Fruit fly (Drosophila melanogaster) whole organism, embryonic: ENCODE data around the gene RpS12.
A peak's percentile ranks its signal among the peaks of the same experiment; 100 is the strongest.

ENCODE experiments used
- CG10274 ChIP-seq: fragments of 200-800 bp; sonication (Bioruptor generic); optimal IDR thresholded peaks from 3 replicates; lab custom pipeline; 2017; ENCODE audit warnings: missing biosample characterization, mild to moderate bottlenecking, missing genetic modification characterization
- CG10543 ChIP-seq: fragments of 200-800 bp; sonication (Bioruptor generic); optimal IDR thresholded peaks from 3 replicates; lab custom pipeline; 2017; ENCODE audit warnings: missing biosample characterization, mild to moderate bottlenecking, missing genetic modification characterization, moderate library complexity
- CG10979 ChIP-seq: fragments of 200-800 bp; sonication (Bioruptor generic); optimal IDR thresholded peaks from 2 replicates; lab custom pipeline; 2018; ENCODE audit warnings: missing biosample characterization, mild to moderate bottlenecking, missing genetic modification characterization, moderate library complexity
- CG11696 ChIP-seq: fragments of 200-800 bp; sonication (Bioruptor generic); IDR thresholded peaks from 2 replicates; pipeline ENCODE4 v1.3.6; 2022; ENCODE audit warnings: missing biosample characterization, missing genetic modification characterization
- CG11723 ChIP-seq: fragments of 200-800 bp; sonication (Bioruptor generic); optimal IDR thresholded peaks from 2 replicates; lab custom pipeline; 2017; ENCODE audit warnings: missing biosample characterization, mild to moderate bottlenecking, missing genetic modification characterization
- CG12071 ChIP-seq: fragments of 200-800 bp; sonication (Bioruptor generic); optimal IDR thresholded peaks from 3 replicates; lab custom pipeline; 2018; ENCODE audit warnings: missing biosample characterization, mild to moderate bottlenecking, missing genetic modification characterization
- CG12744 ChIP-seq: fragments of 200-800 bp; sonication (Bioruptor generic); optimal IDR thresholded peaks from 2 replicates; lab custom pipeline; 2016; ENCODE audit warnings: missing biosample characterization, missing genetic modification characterization
- CG14014 ChIP-seq: fragments of 200-800 bp; sonication (Bioruptor generic); IDR thresholded peaks from 2 replicates; pipeline ENCODE4 v1.3.6; 2022; ENCODE audit warnings: missing biosample characterization, missing genetic modification characterization
- CG14710 ChIP-seq: fragments of 200-800 bp; sonication (Bioruptor generic); optimal IDR thresholded peaks from 3 replicates; lab custom pipeline; 2019; ENCODE audit warnings: missing biosample characterization, mild to moderate bottlenecking, missing genetic modification characterization, moderate library complexity
- CG1603 ChIP-seq: fragments of 200-800 bp; sonication (Bioruptor generic); optimal IDR thresholded peaks from 2 replicates; lab custom pipeline; 2019; ENCODE audit warnings: missing biosample characterization, mild to moderate bottlenecking, missing genetic modification characterization, moderate library complexity
- CG17186 ChIP-seq: fragments of 200-800 bp; sonication (Bioruptor generic); optimal IDR thresholded peaks from 3 replicates; lab custom pipeline; 2017; ENCODE audit warnings: missing biosample characterization, missing genetic modification reagents, missing genetic modification characterization
- CG17359 ChIP-seq: fragments of 200-800 bp; sonication (Bioruptor generic); optimal IDR thresholded peaks from 3 replicates; lab custom pipeline; 2018; ENCODE audit warnings: missing biosample characterization, mild to moderate bottlenecking, missing genetic modification characterization, moderate library complexity
- CG17829 ChIP-seq: fragments of 200-800 bp; optimal IDR thresholded peaks from 2 replicates; lab custom pipeline; 2019; ENCODE audit warnings: missing biosample characterization, mild to moderate bottlenecking, missing genetic modification characterization, moderate library complexity
- CG18011 ChIP-seq: fragments of 200-800 bp; sonication (Bioruptor generic); optimal IDR thresholded peaks from 2 replicates; lab custom pipeline; 2017; ENCODE audit warnings: missing biosample characterization, missing genetic modification characterization, mild to moderate bottlenecking, moderate library complexity, missing genotype
- CG2202 ChIP-seq: fragments of 200-800 bp; sonication (Bioruptor generic); optimal IDR thresholded peaks from 2 replicates; lab custom pipeline; 2018; ENCODE audit warnings: missing biosample characterization, mild to moderate bottlenecking, missing genetic modification characterization
- CG2678 ChIP-seq: fragments of 200-800 bp; sonication (Bioruptor generic); optimal IDR thresholded peaks from 3 replicates; lab custom pipeline; 2019; ENCODE audit warnings: missing biosample characterization, mild to moderate bottlenecking, missing genetic modification characterization, moderate library complexity
- CG3838 ChIP-seq: fragments of 200-800 bp; sonication (Bioruptor generic); optimal IDR thresholded peaks from 3 replicates; lab custom pipeline; 2016; ENCODE audit warnings: missing biosample characterization, missing genetic modification characterization
- CG5180 ChIP-seq: fragments of 200-800 bp; sonication (Bioruptor generic); optimal IDR thresholded peaks from 3 replicates; lab custom pipeline; 2017; ENCODE audit warnings: missing biosample characterization, missing genetic modification characterization, mild to moderate bottlenecking, moderate library complexity, missing genetic modification reagents
- CG6272 ChIP-seq: fragments of 200-800 bp; sonication (Bioruptor generic); IDR thresholded peaks from 2 replicates; pipeline ENCODE4 v1.3.6; 2022; ENCODE audit warnings: missing biosample characterization, missing genetic modification characterization
- CG7556 ChIP-seq: fragments of 200-800 bp; sonication (Bioruptor generic); optimal IDR thresholded peaks from 2 replicates; lab custom pipeline; 2017; ENCODE audit warnings: missing biosample characterization, mild to moderate bottlenecking, missing genetic modification characterization
- CG7987 ChIP-seq: fragments of 200-800 bp; sonication (Bioruptor generic); optimal IDR thresholded peaks from 2 replicates; lab custom pipeline; 2018; ENCODE audit warnings: missing biosample characterization, mild to moderate bottlenecking, missing genetic modification characterization, moderate library complexity
- CG9437 ChIP-seq: fragments of 200-800 bp; sonication (Bioruptor generic); optimal IDR thresholded peaks from 2 replicates; lab custom pipeline; 2018; ENCODE audit warnings: missing biosample characterization, mild to moderate bottlenecking, missing genetic modification characterization
- E2f1 ChIP-seq: fragments of 200-800 bp; sonication (Bioruptor generic); IDR thresholded peaks from 2 replicates; pipeline ENCODE4 v1.3.6; 2022; ENCODE audit warnings: missing biosample characterization, missing genetic modification characterization
- HLH4C ChIP-seq: fragments of 200-800 bp; sonication (Bioruptor generic); IDR thresholded peaks from 3 replicates; pipeline ENCODE4 v1.3.6; 2022; ENCODE audit warnings: missing biosample characterization, missing genetic modification characterization; ENCODE audit not compliant: partially characterized antibody
- Lim3 ChIP-seq: fragments of 200-800 bp; sonication (Bioruptor generic); IDR thresholded peaks from 2 replicates; pipeline ENCODE4 v1.3.6; 2022; ENCODE audit warnings: missing biosample characterization, missing genetic modification characterization
- Lpt ChIP-seq: fragments of >200 bp; optimal IDR thresholded peaks from 2 replicates; lab custom pipeline; 2018; ENCODE audit warnings: missing biosample characterization, missing genetic modification characterization
- MBD-R2 ChIP-seq: fragments of 200-800 bp; sonication (Bioruptor generic); IDR thresholded peaks from 2 replicates; pipeline ENCODE4 v1.3.6; 2022; ENCODE audit warnings: missing biosample characterization, missing genetic modification characterization
- MESR4 ChIP-seq: fragments of 200-800 bp; sonication (Bioruptor generic); optimal IDR thresholded peaks from 2 replicates; lab custom pipeline; 2018; ENCODE audit warnings: missing biosample characterization, mild to moderate bottlenecking, missing genetic modification characterization, moderate library complexity
- Myb ChIP-seq: fragments of 200-800 bp; sonication (Bioruptor generic); optimal IDR thresholded peaks from 2 replicates; lab custom pipeline; 2016; ENCODE audit warnings: missing biosample characterization, missing genetic modification characterization
- Nf-YA ChIP-seq: fragments of 200-800 bp; sonication (Bioruptor generic); IDR thresholded peaks from 2 replicates; pipeline ENCODE4 v1.3.6; 2022; ENCODE audit warnings: missing biosample characterization, missing genetic modification characterization
- Opbp ChIP-seq: fragments of 200-800 bp; sonication (Bioruptor generic); IDR thresholded peaks from 3 replicates; pipeline ENCODE4 v1.3.6; 2022; ENCODE audit warnings: missing biosample characterization, missing genetic modification characterization; ENCODE audit not compliant: partially characterized antibody
- Optix ChIP-seq: fragments of 200-800 bp; sonication (Bioruptor generic); IDR thresholded peaks from 3 replicates; pipeline ENCODE4 v1.3.6; 2022; ENCODE audit warnings: missing biosample characterization, missing genetic modification characterization
- Taf1 ChIP-seq: fragments of 200-800 bp; sonication (Bioruptor generic); IDR thresholded peaks from 2 replicates; pipeline ENCODE4 v1.3.6; 2022; ENCODE audit warnings: missing biosample characterization, missing genetic modification characterization
- Xrp1 ChIP-seq: fragments of 200-800 bp; sonication (Bioruptor generic); IDR thresholded peaks from 2 replicates; pipeline ENCODE4 v1.3.6; 2022; ENCODE audit warnings: missing biosample characterization, missing genetic modification characterization
- amos ChIP-seq: fragments of 200-800 bp; sonication (Bioruptor generic); IDR thresholded peaks from 2 replicates; pipeline ENCODE4 v1.3.6; 2022; ENCODE audit warnings: missing biosample characterization, missing genetic modification characterization; ENCODE audit not compliant: partially characterized antibody
- cas ChIP-seq: fragments of 200-800 bp; sonication (Bioruptor generic); IDR thresholded peaks from 2 replicates; pipeline ENCODE4 v1.3.6; 2022; ENCODE audit warnings: missing biosample characterization, missing genetic modification characterization
- chm ChIP-seq: fragments of 200-800 bp; sonication (Bioruptor generic); IDR thresholded peaks from 2 replicates; pipeline ENCODE4 v1.3.6; 2022; ENCODE audit warnings: missing biosample characterization, missing genetic modification characterization
- crol ChIP-seq: fragments of 200-800 bp; sonication (Bioruptor generic); IDR thresholded peaks from 2 replicates; pipeline ENCODE4 v1.3.6; 2022; ENCODE audit warnings: missing biosample characterization, missing genetic modification characterization
- dysf ChIP-seq: fragments of 200-800 bp; sonication (Bioruptor generic); IDR thresholded peaks from 3 replicates; pipeline ENCODE4 v1.3.6; 2022; ENCODE audit warnings: missing biosample characterization, missing genetic modification characterization
- inv ChIP-seq: fragments of 200-800 bp; sonication (Bioruptor generic); IDR thresholded peaks from 2 replicates; pipeline ENCODE4 v1.3.6; 2022; ENCODE audit warnings: missing biosample characterization, missing genetic modification characterization; ENCODE audit not compliant: partially characterized antibody
- kay ChIP-seq: fragments of 200-800 bp; sonication (Bioruptor generic); optimal IDR thresholded peaks from 2 replicates; lab custom pipeline; 2016; ENCODE audit warnings: missing biosample characterization, missing genetic modification characterization
- kni ChIP-seq: fragments of 200-800 bp; sonication (Bioruptor generic); optimal IDR thresholded peaks from 3 replicates; lab custom pipeline; 2017; ENCODE audit warnings: mild to moderate bottlenecking, missing biosample characterization, missing genetic modification reagents, missing genetic modification characterization
- knrl ChIP-seq: fragments of 200-800 bp; sonication (Bioruptor generic); IDR thresholded peaks from 3 replicates; pipeline ENCODE4 v1.3.6; 2022; ENCODE audit warnings: missing biosample characterization, missing genetic modification characterization; ENCODE audit not compliant: partially characterized antibody
- oc ChIP-seq: fragments of 200-800 bp; sonication (Bioruptor generic); optimal IDR thresholded peaks from 2 replicates; lab custom pipeline; 2018; ENCODE audit warnings: missing biosample characterization, mild to moderate bottlenecking, missing genetic modification characterization, moderate library complexity
- prd ChIP-seq, 3 experiments: fragments of >200 bp in 2 of 3; fragments of 200-800 bp in 1 of 3; sonication (Bioruptor generic) in 1 of 3; optimal IDR thresholded peaks in 2 of 3; IDR thresholded peaks in 1 of 3; 2 replicates in 2 of 3; 3 replicates in 1 of 3; pipeline versions ENCODE4 v1.3.6 to Lab custom; 2017 to 2022; ENCODE audit warnings: missing biosample characterization in 1 of 3, missing genetic modification characterization in 1 of 3
- pros ChIP-seq: fragments of 200-800 bp; sonication (Bioruptor generic); optimal IDR thresholded peaks from 3 replicates; lab custom pipeline; 2019; ENCODE audit warnings: missing biosample characterization, mild to moderate bottlenecking, missing genetic modification characterization, moderate library complexity
- sens ChIP-seq: fragments of 200-800 bp; sonication (Bioruptor generic); peaks from one replicate; lab custom pipeline; 2016; ENCODE audit warnings: missing biosample characterization, missing genetic modification characterization
- vnd ChIP-seq: fragments of 200-800 bp; sonication (Bioruptor generic); IDR thresholded peaks from 3 replicates; pipeline ENCODE4 v1.3.6; 2022; ENCODE audit warnings: missing biosample characterization, missing genetic modification characterization; ENCODE audit not compliant: partially characterized antibody
- zen2 ChIP-seq: fragments of 200-800 bp; sonication (Bioruptor generic); IDR thresholded peaks from 3 replicates; pipeline ENCODE4 v1.3.6; 2022; ENCODE audit warnings: missing biosample characterization, missing genetic modification characterization; ENCODE audit not compliant: partially characterized antibody

RpS12 gene

DNA sequence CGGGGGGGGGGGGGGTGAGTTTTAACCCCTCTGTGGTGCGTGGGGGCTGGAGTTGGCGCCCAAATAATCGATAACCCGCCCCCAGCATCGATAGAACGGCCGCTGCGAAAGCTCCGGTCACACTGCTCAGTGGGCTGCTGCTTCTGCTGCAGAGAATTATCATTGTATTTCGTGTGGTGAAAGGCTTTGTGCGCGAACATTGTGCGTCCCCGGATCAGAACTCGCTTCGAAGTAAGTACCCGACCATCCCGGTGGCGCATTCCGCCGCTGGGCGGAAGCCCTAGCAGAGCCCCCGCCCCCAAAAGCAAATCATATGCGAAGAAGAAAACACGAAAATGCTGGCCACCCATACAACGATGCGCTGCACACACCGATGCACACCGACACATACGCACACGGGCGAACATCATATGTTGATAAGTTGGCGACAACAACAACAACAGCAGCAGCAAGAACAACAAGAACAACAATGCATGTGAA, 21.2 kb downstream of the RpS12 start, which contains the start of gene Syx13 (continued):
- TF ChIP-seq CG12744 (no peak), E2f1 (GFP tag; lab: Robert Waterston, UW) (peak; percentile 93), vnd (GFP tag; lab: Robert Waterston, UW) (peak; percentile 64), CG17359 (tag; lab: Kevin White, UChicago) (no peak), CG3838 (GFP tag; lab: Kevin White, UChicago) (no peak), pros (peak; percentile 34), CG12071 (GFP tag; lab: Kevin White, UChicago) (no peak), Optix (GFP tag; lab: Robert Waterston, UW) (no peak), CG6272 (GFP tag; lab: Robert Waterston, UW) (0 out of 2 replicates have a peak, but pooled peaks have one; percentile 18), inv (GFP tag; lab: Robert Waterston, UW) (peak; percentile 73), MBD-R2 (peak; percentile 81), Opbp (GFP tag; lab: Robert Waterston, UW) (peak; percentile 84), cas (GFP tag; lab: Robert Waterston, UW) (no peak), chm (GFP tag; lab: Robert Waterston, UW) (0 out of 2 replicates have a peak, but pooled peaks have one; percentile 41), Myb (GFP tag; lab: Kevin White, UChicago) (no peak), amos (GFP tag; lab: Robert Waterston, UW) (peak; percentile 79), CG10543 (GFP tag; lab: Kevin White, UChicago) (peak; percentile 80), zen2 (GFP tag; lab: Robert Waterston, UW) (no peak; the same call in 2 of the 3 replicates), CG7556 (GFP tag; lab: Kevin White, UChicago) (no peak), CG17829 (tag; lab: Kevin White, UChicago) (peak; percentile 19), kni (GFP tag; lab: Kevin White, UChicago) (peak; percentile 62), CG11723 (no peak), CG7987 (GFP tag; lab: Kevin White, UChicago) (peak; percentile 11), CG10979 (tag; lab: Kevin White, UChicago) (peak; percentile 11), CG14014 (GFP tag; lab: Robert Waterston, UW) (0 out of 2 replicates have a peak, but pooled peaks have one; percentile 14), oc (tag; lab: Kevin White, UChicago) (peak; percentile 26), CG11696 (GFP tag; lab: Robert Waterston, UW) (no peak), CG5180 (peak; percentile 39)
- TF ChIP-seq, all 482 proteins: peak for 159

DNA sequence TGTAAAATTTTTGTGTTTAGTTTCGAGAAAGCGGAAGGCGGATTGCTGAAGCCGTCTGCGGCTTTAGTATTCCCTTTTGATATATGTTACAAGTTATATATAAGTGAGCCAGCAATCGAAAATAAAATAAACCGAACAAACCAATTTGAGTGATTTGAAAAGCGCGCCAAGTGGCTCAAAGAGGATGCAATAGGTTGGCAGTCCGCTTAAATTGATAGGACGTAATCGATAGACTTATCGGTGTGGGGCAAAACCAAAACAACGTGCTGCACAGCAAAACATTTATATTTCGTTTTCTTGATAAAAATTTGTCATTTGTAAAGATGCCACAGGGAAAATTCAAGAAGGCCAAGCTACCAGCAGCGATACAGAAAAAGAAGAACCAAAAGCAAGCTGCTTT, 23.6 kb downstream of the RpS12 start, which contains the start of gene CG11279:
CG11279 (plus strand) TSS at position 220 of the 400 bp plus-strand sequence.
- TF ChIP-seq Lim3 (GFP tag; lab: Robert Waterston, UW) (no peak), CG10274 (no peak), CG14014 (GFP tag; lab: Robert Waterston, UW) (no peak), CG18011 (peak; percentile 4), Lpt (no peak), CG17186 (GFP tag; lab: Kevin White, UChicago) (peak; percentile 12), CG1603 (tag; lab: Kevin White, UChicago) (peak; percentile 50), CG14710 (tag; lab: Kevin White, UChicago) (peak; percentile 28), CG9437 (no peak), dysf (GFP tag; lab: Robert Waterston, UW) (no peak), prd (optimal IDR thresholded peaks at IDR 0.05; lab: Kevin White, UChicago) (no peak), prd (GFP tag; IDR thresholded peaks at IDR 0.05; lab: Robert Waterston, UW) (no peak), sens (peak; percentile 55), MESR4 (GFP tag; lab: Kevin White, UChicago) (peak; percentile 58), Nf-YA (GFP tag; lab: Robert Waterston, UW) (no peak), CG2678 (tag; lab: Kevin White, UChicago) (no peak), Taf1 (GFP tag; lab: Robert Waterston, UW) (no peak), HLH4C (GFP tag; lab: Robert Waterston, UW) (peak; percentile 76), kay (GFP tag; lab: Kevin White, UChicago) (no peak), Xrp1 (GFP tag; lab: Robert Waterston, UW) (0 out of 2 replicates have a peak, but pooled peaks have one; percentile 18), crol (GFP tag; lab: Robert Waterston, UW) (no peak), knrl (GFP tag; lab: Robert Waterston, UW) (peak; percentile 37; the same call in 1 of the 3 replicates), CG2202 (tag; lab: Kevin White, UChicago) (no peak)
